Fruit fly (Drosophila melanogaster): ENCODE measurements around the gene CG4259.

The CG4259 gene

DNA sequence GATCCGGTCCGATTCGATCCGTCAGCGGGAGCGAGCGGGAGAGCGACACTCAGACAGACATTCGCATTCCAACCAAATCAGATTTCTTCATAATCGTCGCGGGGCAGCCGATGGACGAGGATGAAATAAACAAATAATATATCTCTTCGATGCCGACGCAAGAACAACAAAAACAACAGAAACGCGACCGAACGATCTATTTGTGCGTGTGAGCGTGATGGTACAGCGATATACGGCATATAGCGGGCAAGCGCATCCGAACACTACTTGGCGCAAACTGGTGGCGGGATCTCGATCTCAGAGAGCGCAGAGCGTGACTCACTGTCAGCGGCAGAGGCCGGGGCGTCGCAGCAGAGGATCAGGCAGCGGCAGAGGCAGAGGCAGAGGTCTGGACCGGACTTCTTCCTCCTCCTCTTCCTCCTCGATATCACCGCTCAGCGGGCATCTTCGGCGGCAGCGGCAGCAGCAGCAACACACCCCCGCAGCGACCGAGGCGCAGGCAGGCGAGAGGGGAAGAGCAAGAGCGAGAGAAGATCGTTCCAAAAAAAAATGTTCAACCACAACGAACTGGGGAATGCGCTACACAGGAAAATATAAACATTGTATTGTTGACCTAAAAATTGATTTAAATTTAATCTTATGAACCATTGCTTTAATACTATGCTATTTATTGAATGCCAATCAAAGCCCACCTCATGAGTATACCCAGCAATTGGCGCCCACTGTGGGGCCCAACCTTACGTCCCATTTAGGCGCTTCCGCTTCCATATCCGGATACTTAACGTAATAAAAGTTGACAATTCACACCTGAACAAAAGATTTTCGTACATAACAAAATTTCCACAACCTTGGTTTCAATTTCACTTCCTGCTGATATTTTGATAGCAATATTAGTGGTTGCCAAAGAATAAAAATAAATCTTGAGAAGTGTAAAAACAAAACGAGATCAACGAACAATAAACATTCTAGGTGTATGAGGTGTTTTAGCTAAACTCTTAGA lies 32.5 kb upstream of the CG4259 start (continued):
- TF ChIP-seq mirr (GFP tag; optimal IDR thresholded peaks at IDR 0.05), result peak; percentile 24
- TF ChIP-seq CG12659 (GFP tag; optimal IDR thresholded peaks at IDR 0.05), result peak; percentile 66
- TF ChIP-seq CG15073 (GFP tag; optimal IDR thresholded peaks at IDR 0.05), result no peak
- no peak for TF ChIP-seq Fer2 (tag; optimal IDR thresholded peaks at IDR 0.05)
- TF ChIP-seq gsb-n (tag; optimal IDR thresholded peaks at IDR 0.05), result peak; percentile 27
- peak; percentile 16 for TF ChIP-seq fu2 (GFP tag; optimal IDR thresholded peaks at IDR 0.05)
- TF ChIP-seq CG3407 (GFP tag; optimal IDR thresholded peaks at IDR 0.05), result peak; percentile 13
- TF ChIP-seq al (GFP tag; IDR thresholded peaks at IDR 0.05), result no peak
- TF ChIP-seq onecut (GFP tag; IDR thresholded peaks at IDR 0.05), result 0 out of 2 replicates have a peak, but pooled peaks have one; percentile 6
- no peak for TF ChIP-seq trem (tag; optimal IDR thresholded peaks at IDR 0.05)
- TF ChIP-seq HLH4C (GFP tag; IDR thresholded peaks at IDR 0.05; ENCODE audit: partially characterized antibody), result no peak
- TF ChIP-seq D19A (tag; optimal IDR thresholded peaks at IDR 0.05), result peak; percentile 91
- TF ChIP-seq MTF-1 (GFP tag; optimal IDR thresholded peaks at IDR 0.05; ENCODE audit: borderline replicate concordance), result no peak
- peak; percentile 7 for TF ChIP-seq luna (GFP tag; optimal IDR thresholded peaks at IDR 0.05)
- peak; percentile 58 for TF ChIP-seq abd-A (tag; optimal IDR thresholded peaks at IDR 0.05)
- TF ChIP-seq CG3838 (GFP tag; optimal IDR thresholded peaks at IDR 0.05), result no peak
- peak; percentile 54 for TF ChIP-seq bab2 (GFP tag; optimal IDR thresholded peaks at IDR 0.05)
- TF ChIP-seq CG4820 (GFP tag; optimal IDR thresholded peaks at IDR 0.05), result peak; percentile 15
- TF ChIP-seq oc (tag; optimal IDR thresholded peaks at IDR 0.05), result no peak
- TF ChIP-seq tna (GFP tag; IDR thresholded peaks at IDR 0.05; ENCODE audit: partially characterized antibody), result peak; percentile 39; the same call in 1 of the 2 replicates
- peak; percentile 76; the same call in 2 of the 3 replicates for TF ChIP-seq ci (GFP tag; IDR thresholded peaks at IDR 0.05)
- TF ChIP-seq shn (GFP tag; optimal IDR thresholded peaks at IDR 0.05), result peak; percentile 37
- peak; percentile 19 for TF ChIP-seq NK7.1 (GFP tag; optimal IDR thresholded peaks at IDR 0.05)
- TF ChIP-seq CG3726 (GFP tag; IDR thresholded peaks at IDR 0.05), result no peak
- peak; percentile 52 for TF ChIP-seq CG13775 (GFP tag; optimal IDR thresholded peaks at IDR 0.05)
- TF ChIP-seq CG7556 (GFP tag; optimal IDR thresholded peaks at IDR 0.05), result peak; percentile 79
- peak; percentile 57 for TF ChIP-seq ind (GFP tag; optimal IDR thresholded peaks at IDR 0.05)
- TF ChIP-seq HLH54F (GFP tag; optimal IDR thresholded peaks at IDR 0.05), result peak; percentile 34
- TF ChIP-seq CTCF (GFP tag; optimal IDR thresholded peaks at IDR 0.05), result no peak
- TF ChIP-seq lola (GFP tag; optimal IDR thresholded peaks at IDR 0.05), result peak in 1 of 3 experiments; percentile 80
- peak; percentile 2 for TF ChIP-seq Atf3 (GFP tag; optimal IDR thresholded peaks at IDR 0.05)
- peak; percentile 53; the same call in 2 of the 3 replicates for TF ChIP-seq ken (GFP tag; IDR thresholded peaks at IDR 0.05)
- peak; percentile 45 for TF ChIP-seq Usf (GFP tag; optimal IDR thresholded peaks at IDR 0.05)
- peak in 1 of 3 experiments; percentile 52 for TF ChIP-seq Stat92E (GFP tag; optimal IDR thresholded peaks at IDR 0.05)
- TF ChIP-seq GATAe (GFP tag; conservative IDR thresholded peaks at IDR 0.05), result no peak
- TF ChIP-seq bcd (GFP tag; optimal IDR thresholded peaks at IDR 0.05), result peak; percentile 59
- TF ChIP-seq CG2120 (GFP tag; optimal IDR thresholded peaks at IDR 0.05), result peak; percentile 65
- TF ChIP-seq bsh (GFP tag; optimal IDR thresholded peaks at IDR 0.05), result peak; percentile 33 to 36
- peak; percentile 63 for TF ChIP-seq CG30431 (GFP tag; optimal IDR thresholded peaks at IDR 0.05)
- peak; percentile 62 for TF ChIP-seq Sox102F (GFP tag; optimal IDR thresholded peaks at IDR 0.05)
- no peak; the same call in 1 of the 2 replicates for TF ChIP-seq wdn (GFP tag; IDR thresholded peaks at IDR 0.05)
- TF ChIP-seq chif (GFP tag; optimal IDR thresholded peaks at IDR 0.05), result peak; percentile 19 to 62
- no peak for TF ChIP-seq croc (GFP tag; conservative IDR thresholded peaks at IDR 0.05)
- peak; percentile 20 for TF ChIP-seq cwo (GFP tag; optimal IDR thresholded peaks at IDR 0.05)
- TF ChIP-seq da (GFP tag; optimal IDR thresholded peaks at IDR 0.05), result no peak
- TF ChIP-seq CG5953 (GFP tag; IDR thresholded peaks at IDR 0.05), result no peak
- TF ChIP-seq Abd-B (GFP tag; optimal IDR thresholded peaks at IDR 0.05), result peak; percentile 9
- TF ChIP-seq HLH3B (GFP tag; IDR thresholded peaks at IDR 0.05), result peak; percentile 39; the same call in 1 of the 2 replicates
